Worm (Caenorhabditis elegans): Measurements from ENCODE around the gene C44F1.1.

DNA sequence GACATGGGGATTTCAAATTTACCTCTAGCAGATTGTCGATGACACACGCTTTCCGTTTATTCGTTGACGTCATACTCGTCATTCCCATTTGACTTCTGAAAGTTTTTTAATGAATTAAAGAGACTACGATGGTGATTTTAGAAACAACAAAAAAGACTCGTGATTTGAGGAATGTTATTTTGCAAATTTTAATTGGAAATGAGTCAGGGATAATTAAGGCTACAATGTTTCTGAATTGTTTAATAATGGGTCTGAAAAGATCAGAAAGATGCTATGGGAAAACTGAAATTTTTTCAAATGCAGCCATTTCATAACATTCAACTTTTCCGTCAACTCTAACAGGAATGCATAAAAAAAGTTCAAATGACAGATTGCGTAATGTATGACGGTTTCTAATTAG lies at the start of gene C44F1.1:
- TF ChIP-seq lir-3 (tag; optimal IDR thresholded peaks at IDR 0.05; ENCODE audit: poor library complexity) (no peak), nhr-12 (tag; optimal IDR thresholded peaks at IDR 0.05) (no peak), fkh-10 (GFP tag; optimal IDR thresholded peaks at IDR 0.05) (no peak), aly-2 (tag; optimal IDR thresholded peaks at IDR 0.05) (no peak), jun-1 (tag; optimal IDR thresholded peaks at IDR 0.05) (no peak), mab-9 (GFP tag; IDR thresholded peaks at IDR 0.05) (no peak)

All from whole organism, L1 larva.